ENCODE assay signal across 2 fruit fly cellular contexts in genomic region chrX:12225325-12225972, dm6.
TF ChIP-seq lines count a peak whose summit lies in the region.

No protein-coding gene starts in this region.

- no peak for TF ChIP-seq CTCF in whole organism, embryonic (GFP tag; optimal IDR thresholded peaks at IDR 0.05; lab: Kevin White, UChicago)

TF ChIP-seq in whole organism, embryonic, 481 proteins besides CTCF, POLR2A, EP300 and RAD21 (continues in another document):
- TF ChIP-seq sob (GFP tag; IDR thresholded peaks at IDR 0.05; lab: Robert Waterston, UW) (no peak), Abd-B (GFP tag; optimal IDR thresholded peaks at IDR 0.05; lab: Kevin White, UChicago) (peak; percentile 40), Oaz (GFP tag; IDR thresholded peaks at IDR 0.05; lab: Robert Waterston, UW) (no peak), ssp (GFP tag; IDR thresholded peaks at IDR 0.05; lab: Robert Waterston, UW) (no peak; the same call in 1 of the 2 replicates), tna (GFP tag; IDR thresholded peaks at IDR 0.05; lab: Robert Waterston, UW; ENCODE audit: partially characterized antibody) (no peak), HLH4C (GFP tag; IDR thresholded peaks at IDR 0.05; lab: Robert Waterston, UW; ENCODE audit: partially characterized antibody) (no peak), CG4820 (GFP tag; optimal IDR thresholded peaks at IDR 0.05; lab: Kevin White, UChicago) (no peak), mam (GFP tag; optimal IDR thresholded peaks at IDR 0.05; lab: Kevin White, UChicago) (no peak), disco-r (GFP tag; optimal IDR thresholded peaks at IDR 0.05; lab: Kevin White, UChicago) (no peak), CG8944 (GFP tag; optimal IDR thresholded peaks at IDR 0.05; lab: Kevin White, UChicago) (no peak), CG16779 (GFP tag; IDR thresholded peaks at IDR 0.05; lab: Robert Waterston, UW) (no peak), sd (tag; optimal IDR thresholded peaks at IDR 0.05; lab: Kevin White, UChicago) (peak; percentile 77), Lhr (GFP tag; optimal IDR thresholded peaks at IDR 0.05; lab: Kevin White, UChicago) (peak; percentile 20), CG17829 (tag; optimal IDR thresholded peaks at IDR 0.05; lab: Kevin White, UChicago) (peak; percentile 70), danr (GFP tag; IDR thresholded peaks at IDR 0.05; lab: Robert Waterston, UW) (no peak), pb (GFP tag; optimal IDR thresholded peaks at IDR 0.05; lab: Kevin White, UChicago) (no peak), CG8478 (optimal IDR thresholded peaks at IDR 0.05; lab: Kevin White, UChicago) (no peak), CG7271 (tag; optimal IDR thresholded peaks at IDR 0.05; lab: Kevin White, UChicago) (no peak), eve (GFP tag; optimal IDR thresholded peaks at IDR 0.05; lab: Kevin White, UChicago) (no peak), gcm (GFP tag; optimal IDR thresholded peaks at IDR 0.05; lab: Kevin White, UChicago) (peak; percentile 46), NFAT (GFP tag; IDR thresholded peaks at IDR 0.05; lab: Robert Waterston, UW) (no peak), aop (GFP tag; IDR thresholded peaks at IDR 0.05; lab: Robert Waterston, UW) (no peak), CG4282 (GFP tag; optimal IDR thresholded peaks at IDR 0.05; lab: Kevin White, UChicago) (no peak), Eip74EF (GFP tag; optimal IDR thresholded peaks at IDR 0.05; lab: Kevin White, UChicago) (peak in 1 of 2 experiments; percentile 63), Rfx (GFP tag; IDR thresholded peaks at IDR 0.05; lab: Robert Waterston, UW) (no peak), ewg (GFP tag; optimal IDR thresholded peaks at IDR 0.05; lab: Kevin White, UChicago) (peak; percentile 27), CG3407 (GFP tag; optimal IDR thresholded peaks at IDR 0.05; lab: Kevin White, UChicago) (peak; percentile 53), trem (tag; optimal IDR thresholded peaks at IDR 0.05; lab: Kevin White, UChicago) (peak; percentile 44), CG6765 (GFP tag; optimal IDR thresholded peaks at IDR 0.05; lab: Kevin White, UChicago) (no peak), peb (GFP tag; IDR thresholded peaks at IDR 0.05; lab: Robert Waterston, UW) (no peak), fru (optimal IDR thresholded peaks at IDR 0.05; lab: Kevin White, UChicago) (no peak), Blimp-1 (GFP tag; optimal IDR thresholded peaks at IDR 0.05; lab: Kevin White, UChicago) (peak; percentile 79), chinmo (GFP tag; IDR thresholded peaks at IDR 0.05; lab: Robert Waterston, UW; ENCODE audit: partially characterized antibody) (no peak), lmd (GFP tag; IDR thresholded peaks at IDR 0.05; lab: Robert Waterston, UW) (peak; percentile 36; the same call in 1 of the 2 replicates), CG14965 (GFP tag; optimal IDR thresholded peaks at IDR 0.05; lab: Kevin White, UChicago; ENCODE audit: borderline replicate concordance) (no peak), p53 (GFP tag; optimal IDR thresholded peaks at IDR 0.05; lab: Kevin White, UChicago) (no peak), Dbx (GFP tag; IDR thresholded peaks at IDR 0.05; lab: Robert Waterston, UW) (no peak), CG1529 (GFP tag; optimal IDR thresholded peaks at IDR 0.05; lab: Kevin White, UChicago) (peak; percentile 3), CG3995 (GFP tag; optimal IDR thresholded peaks at IDR 0.05; lab: Kevin White, UChicago) (no peak), PHDP (tag; optimal IDR thresholded peaks at IDR 0.05; lab: Kevin White, UChicago) (peak; percentile 65), trh (GFP tag; optimal IDR thresholded peaks at IDR 0.05; lab: Kevin White, UChicago) (no peak), Doc2 (GFP tag; IDR thresholded peaks at IDR 0.05; lab: Robert Waterston, UW) (no peak), bab2 (GFP tag; optimal IDR thresholded peaks at IDR 0.05; lab: Kevin White, UChicago) (no peak), Sin3A (optimal IDR thresholded peaks at IDR 0.05; lab: Kevin White, UChicago) (no peak), Camta (GFP tag; optimal IDR thresholded peaks at IDR 0.05; lab: Kevin White, UChicago) (no peak), slp2 (GFP tag; optimal IDR thresholded peaks at IDR 0.05; lab: Kevin White, UChicago) (no peak), run (tag; optimal IDR thresholded peaks at IDR 0.05; lab: Kevin White, UChicago) (peak; percentile 51)

TF ChIP-seq in whole organism, prepupa, 60 proteins besides CTCF, POLR2A, EP300 and RAD21:
- TF ChIP-seq CG8319 (GFP tag; optimal IDR thresholded peaks at IDR 0.05; lab: Kevin White, UChicago) (no peak), Hr4 (GFP tag; optimal IDR thresholded peaks at IDR 0.05; lab: Kevin White, UChicago) (no peak), CG1621 (tag; optimal IDR thresholded peaks at IDR 0.05; lab: Kevin White, UChicago) (no peak), CG11294 (GFP tag; IDR thresholded peaks at IDR 0.05; lab: Robert Waterston, UW) (no peak), net (GFP tag; optimal IDR thresholded peaks at IDR 0.05; lab: Kevin White, UChicago) (no peak), Ets21C (GFP tag; optimal IDR thresholded peaks at IDR 0.05; lab: Kevin White, UChicago) (no peak), CG6163 (GFP tag; IDR thresholded peaks at IDR 0.05; lab: Robert Waterston, UW) (no peak), fkh (GFP tag; optimal IDR thresholded peaks at IDR 0.05; lab: Kevin White, UChicago) (peak; percentile 6), acj6 (GFP tag; optimal IDR thresholded peaks at IDR 0.05; lab: Kevin White, UChicago) (no peak), Eip75B (GFP tag; optimal IDR thresholded peaks at IDR 0.05; lab: Kevin White, UChicago) (no peak), pdm3 (GFP tag; optimal IDR thresholded peaks at IDR 0.05; lab: Kevin White, UChicago) (no peak), CG16779 (tag; optimal IDR thresholded peaks at IDR 0.05; lab: Kevin White, UChicago) (no peak), Sox102F (GFP tag; optimal IDR thresholded peaks at IDR 0.05; lab: Kevin White, UChicago) (no peak), Gug (GFP tag; IDR thresholded peaks at IDR 0.05; lab: Robert Waterston, UW) (no peak), CG6276 (GFP tag; optimal IDR thresholded peaks at IDR 0.05; lab: Kevin White, UChicago) (no peak), CG4318 (GFP tag; optimal IDR thresholded peaks at IDR 0.05; lab: Kevin White, UChicago) (no peak), CG15336 (GFP tag; IDR thresholded peaks at IDR 0.05; lab: Robert Waterston, UW) (0 out of 2 replicates have a peak, but pooled peaks have one; percentile 21), vri (GFP tag; optimal IDR thresholded peaks at IDR 0.05; lab: Kevin White, UChicago) (no peak), CG6792 (GFP tag; optimal IDR thresholded peaks at IDR 0.05; lab: Kevin White, UChicago) (no peak), topi (GFP tag; optimal IDR thresholded peaks at IDR 0.05; lab: Kevin White, UChicago) (no peak), CG6808 (GFP tag; optimal IDR thresholded peaks at IDR 0.05; lab: Kevin White, UChicago) (no peak), Lpt (GFP tag; optimal IDR thresholded peaks at IDR 0.05; lab: Kevin White, UChicago) (no peak), Sox14 (GFP tag; optimal IDR thresholded peaks at IDR 0.05; lab: Kevin White, UChicago) (no peak), svp (GFP tag; lab: Kevin White, UChicago) (peak; percentile 31), CG8119 (GFP tag; IDR thresholded peaks at IDR 0.05; lab: Robert Waterston, UW) (no peak), CG32006 (GFP tag; optimal IDR thresholded peaks at IDR 0.05; lab: Kevin White, UChicago) (peak; percentile 26), Blimp-1 (GFP tag; optimal IDR thresholded peaks at IDR 0.05; lab: Kevin White, UChicago) (no peak), esn (GFP tag; optimal IDR thresholded peaks at IDR 0.05; lab: Kevin White, UChicago) (peak; percentile 2), achi (GFP tag; optimal IDR thresholded peaks at IDR 0.05; lab: Kevin White, UChicago) (peak; percentile 13), Eip78C (GFP tag; lab: Kevin White, UChicago) (peak; percentile 63)

Comparison
In these comparisons a context has a peak if more than half of its experiments do, and no peak if none do; other contexts are left out.
1. Of the 7 proteins assayed by ChIP-seq in both whole organism, embryonic and whole organism, prepupa: peak only in whole organism, embryonic: Blimp-1 and Sox102F; only in whole organism, prepupa: none; in both: none; in neither: 5.